Worm (Caenorhabditis elegans) whole organism, late embryonic: ENCODE measurements around the gene dylt-2.

Source experiments
- K02D7.2 ChIP-seq: sonication (generic microtip); optimal IDR thresholded peaks from 2 replicates; lab custom pipeline; 2017; ENCODE audit warnings: mild to moderate bottlenecking, missing genetic modification characterization, missing compliant biosample characterization
- K09A11.1 ChIP-seq: sonication (generic microtip); optimal IDR thresholded peaks from 2 replicates; lab custom pipeline; 2017; ENCODE audit warnings: antibody characterized with exemption, mild to moderate bottlenecking, missing genetic modification characterization, missing compliant biosample characterization; ENCODE audit not compliant: insufficient read depth
- T23F11.4 ChIP-seq: fragments of 200-800 bp; sonication (Bioruptor generic); optimal IDR thresholded peaks from 2 replicates; lab custom pipeline; 2018; ENCODE audit warnings: mild to moderate bottlenecking, missing genetic modification characterization, missing compliant biosample characterization
- Y22D7AL.16 ChIP-seq: sonication (generic microtip); optimal IDR thresholded peaks from 2 replicates; lab custom pipeline; 2016; ENCODE audit warnings: missing genetic modification characterization, missing compliant biosample characterization
- ama-1 ChIP-seq: fragments of 150-350 bp; optimal IDR thresholded peaks from 2 replicates; lab custom pipeline; 2014
- ceh-19 ChIP-seq: fragments of 200-800 bp; sonication (Bioruptor generic); optimal IDR thresholded peaks from 2 replicates; lab custom pipeline; 2018; ENCODE audit warnings: mild to moderate bottlenecking, missing genetic modification characterization, missing compliant biosample characterization
- ceh-22 ChIP-seq: sonication (generic microtip); optimal IDR thresholded peaks from 2 replicates; lab custom pipeline; 2017; ENCODE audit warnings: missing biosample characterization, missing genetic modification characterization
- ceh-24 ChIP-seq: sonication (generic microtip); optimal IDR thresholded peaks from 2 replicates; lab custom pipeline; 2016; ENCODE audit warnings: mild to moderate bottlenecking, missing genetic modification characterization, missing compliant biosample characterization
- ceh-30 ChIP-seq: fragments of 150-350 bp; optimal IDR thresholded peaks from 2 replicates; lab custom pipeline; 2014; ENCODE audit warnings: missing biosample characterization, missing genetic modification characterization
- ceh-34 ChIP-seq: sonication (generic microtip); optimal IDR thresholded peaks from 2 replicates; lab custom pipeline; 2016; ENCODE audit warnings: mild to moderate bottlenecking, missing genetic modification characterization, missing compliant biosample characterization
- ceh-6 ChIP-seq: fragments of 200-800 bp; sonication (Bioruptor generic); optimal IDR thresholded peaks from 2 replicates; lab custom pipeline; 2018; ENCODE audit warnings: mild to moderate bottlenecking, missing genetic modification characterization, missing compliant biosample characterization
- ceh-9 ChIP-seq: sonication (generic microtip); optimal IDR thresholded peaks from 2 replicates; lab custom pipeline; 2016; ENCODE audit warnings: mild to moderate bottlenecking, missing genetic modification characterization, inconsistent platforms, missing compliant biosample characterization
- che-1 ChIP-seq: sonication (generic microtip); optimal IDR thresholded peaks from 2 replicates; lab custom pipeline; 2016; ENCODE audit warnings: mild to moderate bottlenecking, missing genetic modification characterization, missing compliant biosample characterization
- dmd-4 ChIP-seq: sonication (generic microtip); optimal IDR thresholded peaks from 2 replicates; lab custom pipeline; 2016; ENCODE audit warnings: borderline replicate concordance, missing genetic modification characterization, missing compliant biosample characterization
- dve-1 ChIP-seq: sonication (generic microtip); optimal IDR thresholded peaks from 2 replicates; lab custom pipeline; 2017; ENCODE audit warnings: antibody characterized with exemption, mild to moderate bottlenecking, missing genetic modification characterization, missing compliant biosample characterization
- elt-2 ChIP-seq: sonication (generic microtip); optimal IDR thresholded peaks from 2 replicates; lab custom pipeline; 2016; ENCODE audit warnings: missing genetic modification reagents, missing genetic modification characterization, missing compliant biosample characterization
- ets-4 ChIP-seq: sonication (generic microtip); optimal IDR thresholded peaks from 2 replicates; lab custom pipeline; 2016; ENCODE audit warnings: missing genetic modification characterization, missing compliant biosample characterization
- fkh-10 ChIP-seq: fragments of 150-350 bp; optimal IDR thresholded peaks from 2 replicates; lab custom pipeline; 2014; ENCODE audit warnings: missing biosample characterization, missing genetic modification reagents, missing genetic modification characterization
- fkh-6 ChIP-seq: sonication (generic microtip); optimal IDR thresholded peaks from 2 replicates; lab custom pipeline; 2016; ENCODE audit warnings: missing genetic modification characterization, missing compliant biosample characterization
- gmeb-2 ChIP-seq: sonication (generic microtip); optimal IDR thresholded peaks from 2 replicates; lab custom pipeline; 2016; ENCODE audit warnings: missing genetic modification characterization, inconsistent platforms, missing compliant biosample characterization
- hlh-13 ChIP-seq: fragments of 200-800 bp; sonication (Bioruptor generic); optimal IDR thresholded peaks from 2 replicates; lab custom pipeline; 2018; ENCODE audit warnings: mild to moderate bottlenecking, missing genetic modification characterization, missing compliant biosample characterization
- hlh-15 ChIP-seq: sonication (generic microtip); optimal IDR thresholded peaks from 2 replicates; lab custom pipeline; 2016; ENCODE audit warnings: missing genetic modification characterization, missing compliant biosample characterization
- hlh-30 ChIP-seq: sonication (generic microtip); optimal IDR thresholded peaks from 2 replicates; lab custom pipeline; 2017; ENCODE audit warnings: antibody characterized with exemption, missing genetic modification characterization, missing compliant biosample characterization; ENCODE audit not compliant: insufficient read depth
- hlh-6 ChIP-seq: sonication (generic microtip); optimal IDR thresholded peaks from 2 replicates; lab custom pipeline; 2016; ENCODE audit warnings: missing genotype, missing genetic modification characterization, missing compliant biosample characterization
- hlh-8 ChIP-seq: sonication (generic microtip); optimal IDR thresholded peaks from 2 replicates; lab custom pipeline; 2016; ENCODE audit warnings: missing genotype, missing genetic modification characterization, missing compliant biosample characterization
- lin-11 ChIP-seq: fragments of 200-800 bp; sonication (Bioruptor generic); optimal IDR thresholded peaks from 2 replicates; lab custom pipeline; 2018; ENCODE audit warnings: mild to moderate bottlenecking, missing genetic modification characterization, missing compliant biosample characterization
- madf-2 ChIP-seq: sonication (generic microtip); optimal IDR thresholded peaks from 2 replicates; lab custom pipeline; 2017; ENCODE audit warnings: missing genetic modification characterization, missing compliant biosample characterization
- nhr-11 ChIP-seq: fragments of 150-350 bp; optimal IDR thresholded peaks from 2 replicates; lab custom pipeline; 2014; ENCODE audit warnings: missing biosample characterization, missing genetic modification characterization
- nhr-232 ChIP-seq: sonication (generic microtip); optimal IDR thresholded peaks from 2 replicates; lab custom pipeline; 2016; ENCODE audit warnings: missing genetic modification characterization, missing compliant biosample characterization
- pha-2 ChIP-seq: sonication (generic microtip); optimal IDR thresholded peaks from 2 replicates; lab custom pipeline; 2017; ENCODE audit warnings: mild to moderate bottlenecking, missing genetic modification characterization, missing compliant biosample characterization
- pqm-1 ChIP-seq: sonication (generic microtip); optimal IDR thresholded peaks from 2 replicates; lab custom pipeline; 2016; ENCODE audit warnings: missing genetic modification characterization, missing compliant biosample characterization
- rnt-1 ChIP-seq: sonication (generic microtip); optimal IDR thresholded peaks from 2 replicates; lab custom pipeline; 2016; ENCODE audit warnings: missing genetic modification characterization, missing compliant biosample characterization
- sdc-2 ChIP-seq: sonication (generic microtip); optimal IDR thresholded peaks from 2 replicates; lab custom pipeline; 2016; ENCODE audit warnings: missing genotype, missing genetic modification characterization, missing compliant biosample characterization
- sox-2 ChIP-seq: fragments of 200-800 bp; sonication (Bioruptor generic); IDR thresholded peaks from 2 replicates; pipeline ENCODE4 v1.3.6; 2022; ENCODE audit warnings: missing genetic modification reagents, missing genetic modification characterization, missing compliant biosample characterization
- syd-9 ChIP-seq: sonication (generic microtip); optimal IDR thresholded peaks from 2 replicates; lab custom pipeline; 2016; ENCODE audit warnings: mild to moderate bottlenecking, missing genetic modification characterization, moderate library complexity, missing compliant biosample characterization
- tbx-2 ChIP-seq: sonication (generic microtip); optimal IDR thresholded peaks from 2 replicates; lab custom pipeline; 2016; ENCODE audit warnings: missing genetic modification characterization, missing compliant biosample characterization
- tbx-7 ChIP-seq: sonication (generic microtip); optimal IDR thresholded peaks from 2 replicates; lab custom pipeline; 2016; ENCODE audit warnings: missing genotype, missing genetic modification characterization, missing compliant biosample characterization
- unc-42 ChIP-seq: sonication (generic microtip); optimal IDR thresholded peaks from 2 replicates; lab custom pipeline; 2016; ENCODE audit warnings: missing genotype, missing genetic modification characterization, missing compliant biosample characterization
- unc-86 ChIP-seq: sonication (generic microtip); optimal IDR thresholded peaks from 2 replicates; lab custom pipeline; 2016; ENCODE audit warnings: missing genetic modification characterization, missing compliant biosample characterization
- zip-5 ChIP-seq: sonication (generic microtip); optimal IDR thresholded peaks from 2 replicates; lab custom pipeline; 2016; ENCODE audit warnings: missing genetic modification characterization, missing compliant biosample characterization
- ztf-16 ChIP-seq: sonication (generic microtip); optimal IDR thresholded peaks from 2 replicates; lab custom pipeline; 2017; ENCODE audit warnings: missing genetic modification characterization, missing compliant biosample characterization

Gene dylt-2

DNA sequence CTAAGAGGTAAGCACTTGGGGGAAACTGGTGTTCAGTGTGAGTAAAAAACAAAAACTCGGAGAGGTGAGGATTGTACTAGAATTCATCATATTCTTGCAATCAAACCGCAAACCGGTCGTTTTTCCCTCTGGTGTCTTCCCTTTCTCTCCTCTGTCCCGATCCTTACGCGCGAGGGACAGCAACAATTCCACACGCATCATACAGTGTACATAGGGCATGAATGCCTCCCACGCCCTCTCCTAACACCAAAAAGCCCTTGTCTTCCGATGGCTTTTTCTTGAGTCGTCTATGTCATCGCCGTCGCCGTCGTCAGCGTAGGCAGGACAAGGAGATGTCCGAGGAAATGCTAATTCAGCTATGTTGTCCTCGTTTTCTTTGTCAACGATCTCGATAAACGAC lies 6.5 kb downstream of the dylt-2 start:
- TF ChIP-seq madf-2 (tag; lab: Kevin White, UChicago) = no peak
- no peak for TF ChIP-seq K02D7.2 (tag; lab: Kevin White, UChicago)

DNA sequence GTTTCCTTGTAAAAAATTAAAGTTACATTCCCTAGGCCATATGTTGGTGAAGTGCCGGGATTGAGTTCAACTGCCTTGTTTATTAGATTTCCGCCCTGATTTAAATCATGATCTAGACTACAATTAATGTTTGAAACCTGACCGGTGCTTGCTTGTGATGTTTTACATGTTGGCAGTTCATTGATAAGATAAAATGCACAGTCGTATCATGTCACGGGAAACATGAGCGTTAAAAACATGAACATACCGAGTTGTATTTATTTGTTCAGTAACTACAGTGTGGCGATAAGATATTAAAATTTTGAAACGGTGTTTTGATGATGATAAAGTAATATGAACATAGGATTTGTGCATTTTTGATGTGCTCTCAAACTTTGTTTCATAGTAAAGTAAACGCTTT lies 7.6 kb downstream of the dylt-2 start:
- no peak for TF ChIP-seq hlh-13 (GFP tag; lab: Kevin White, UChicago)
- TF ChIP-seq elt-2 = peak; percentile 87

DNA sequence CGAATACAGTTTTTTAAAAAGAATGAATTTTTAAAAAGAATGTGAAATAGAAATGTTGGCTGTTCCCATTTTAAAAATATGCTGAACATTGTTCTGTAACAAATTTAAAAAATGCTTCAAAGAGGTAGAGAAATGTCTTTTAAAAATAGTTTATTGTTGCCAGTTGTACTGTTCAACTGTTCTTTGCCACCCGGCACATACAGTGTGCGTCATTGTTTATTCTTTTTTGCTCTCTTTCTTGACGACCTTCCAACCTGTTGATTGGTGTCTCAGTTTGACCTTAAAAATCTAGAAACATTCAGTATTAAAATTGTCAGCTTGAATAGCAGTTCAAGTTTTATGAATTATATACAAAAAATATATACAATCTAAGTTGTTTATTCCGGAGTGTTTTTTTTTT lies 8.3 kb downstream of the dylt-2 start:
- TF ChIP-seq zip-5 (tag; lab: Kevin White, UChicago) (no peak), dmd-4 (tag; lab: Kevin White, UChicago) (no peak), hlh-15 (tag; lab: Kevin White, UChicago) (no peak)

DNA sequence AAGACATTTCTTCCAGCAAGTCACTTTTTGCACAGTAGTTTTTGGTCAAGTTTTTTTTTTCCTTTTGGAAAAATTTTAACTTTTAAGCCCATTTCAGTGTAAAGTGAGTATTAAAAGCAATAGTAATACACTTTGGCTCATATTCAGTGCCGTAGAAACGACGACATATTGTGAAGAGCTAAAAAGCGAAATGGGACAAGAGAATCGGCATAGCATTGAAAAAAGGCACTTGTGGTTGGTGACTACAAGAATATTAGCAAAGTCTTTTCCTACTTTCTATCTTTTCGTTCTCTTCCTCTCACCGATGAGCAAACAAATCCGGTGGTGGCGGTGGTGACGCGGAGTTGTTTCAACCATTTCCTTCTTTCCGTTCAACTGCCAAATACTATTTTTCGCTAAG lies 9.1 kb downstream of the dylt-2 start, which contains the start of gene acs-22:
Gene acs-22 (plus strand): TSS at position 301 of the 400 bp plus-strand sequence.
- TF ChIP-seq T23F11.4 (no peak), pqm-1 (tag; lab: Kevin White, UChicago) (no peak), nhr-11 (tag; lab: Kevin White, UChicago) (no peak)

DNA sequence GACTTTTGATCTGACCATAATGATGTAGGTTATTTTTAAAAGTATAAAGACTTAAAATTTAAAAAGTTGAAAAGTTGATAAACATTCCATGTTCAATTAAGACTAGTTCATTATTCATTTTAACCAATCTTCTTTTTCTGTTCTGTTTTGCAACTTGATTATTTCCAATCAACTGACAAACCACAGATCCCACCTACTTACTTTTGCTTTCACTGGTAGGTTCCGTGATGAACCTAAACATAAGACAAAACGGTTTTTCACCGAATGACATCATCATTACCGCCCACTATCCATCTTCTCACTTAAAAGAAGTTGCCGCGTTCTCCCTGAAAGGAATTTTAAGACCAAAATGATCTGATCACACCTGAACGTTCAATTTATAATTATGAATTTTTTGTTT lies 10.3 kb downstream of the dylt-2 start:
- TF ChIP-seq lin-11 (no peak), tbx-2 (tag; lab: Kevin White, UChicago) (no peak), ceh-22 (tag; lab: Kevin White, UChicago) (no peak), nhr-232 (tag; lab: Kevin White, UChicago) (no peak), tbx-7 (tag; lab: Kevin White, UChicago) (no peak), fkh-10 (GFP tag; lab: Kevin White, UChicago) (no peak), Y22D7AL.16 (tag; lab: Kevin White, UChicago) (no peak), che-1 (tag; lab: Kevin White, UChicago) (no peak), hlh-30 (tag; lab: Kevin White, UChicago) (no peak), ceh-9 (tag; lab: Kevin White, UChicago) (no peak), ceh-30 (no peak), gmeb-2 (no peak), dve-1 (no peak), sdc-2 (tag; lab: Kevin White, UChicago) (no peak), ama-1 (lab: Kevin White, UChicago) (no peak)

DNA sequence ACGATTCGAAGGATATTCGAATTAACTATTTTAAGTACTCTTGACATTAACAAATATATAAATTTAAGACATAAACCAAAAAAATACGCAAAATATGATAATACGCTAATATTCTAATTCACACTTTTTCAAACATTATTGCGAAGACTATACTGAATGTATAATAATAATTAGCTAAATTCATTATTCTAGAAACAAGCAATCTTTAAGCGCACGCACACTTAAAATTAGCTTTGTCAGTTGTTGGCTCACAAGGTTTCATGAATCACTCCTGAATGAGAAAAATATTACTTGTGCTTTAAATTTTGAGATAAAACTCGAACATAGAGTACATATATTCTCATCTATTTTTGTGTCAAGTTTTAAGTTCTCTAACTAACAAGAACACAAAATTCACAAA lies 13.1 kb downstream of the dylt-2 start:
- no peak for TF ChIP-seq hlh-8 (tag; lab: Kevin White, UChicago)
- TF ChIP-seq tbx-2 (tag; lab: Kevin White, UChicago) = no peak
- no peak for TF ChIP-seq lin-11
- TF ChIP-seq Y22D7AL.16 (tag; lab: Kevin White, UChicago) = no peak
- TF ChIP-seq ceh-19 (GFP tag; lab: Kevin White, UChicago) = no peak
- TF ChIP-seq ceh-22 (tag; lab: Kevin White, UChicago) = no peak
- no peak for TF ChIP-seq ceh-24 (tag; lab: Kevin White, UChicago)
- TF ChIP-seq fkh-6 = no peak
- TF ChIP-seq ztf-16 (tag; lab: Kevin White, UChicago) = no peak
- TF ChIP-seq K02D7.2 (tag; lab: Kevin White, UChicago) = no peak
- TF ChIP-seq, all 69 proteins: peak for 0

DNA sequence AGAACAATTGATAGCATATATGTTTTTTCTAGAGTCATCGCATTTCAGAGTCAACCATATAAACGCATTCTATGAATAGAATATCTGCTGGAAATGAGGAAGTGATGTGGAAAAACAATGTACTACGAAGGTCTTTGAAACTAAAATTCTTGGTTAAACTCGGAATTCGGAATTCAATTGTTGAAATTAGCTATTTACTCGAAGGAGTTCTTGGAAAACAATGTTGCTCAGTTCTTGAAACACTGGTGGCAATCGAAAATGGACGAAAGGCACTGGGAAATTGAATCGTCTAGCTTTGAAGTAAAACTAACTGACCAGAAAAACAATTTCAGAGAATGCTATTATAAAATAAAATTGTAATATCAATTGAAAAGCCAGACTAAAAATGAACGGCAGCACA lies 13.6 kb downstream of the dylt-2 start:
- TF ChIP-seq ceh-9 (tag; lab: Kevin White, UChicago) = no peak
- no peak for TF ChIP-seq dve-1
- no peak for TF ChIP-seq sox-2 (GFP tag; lab: Robert Waterston, UW)
- no peak for TF ChIP-seq fkh-10 (GFP tag; lab: Kevin White, UChicago)
- no peak for TF ChIP-seq K09A11.1 (tag; lab: Kevin White, UChicago)
- no peak for TF ChIP-seq K02D7.2 (tag; lab: Kevin White, UChicago)
- no peak for TF ChIP-seq ceh-6 (GFP tag; lab: Kevin White, UChicago)
- TF ChIP-seq pqm-1 (tag; lab: Kevin White, UChicago) = no peak
- no peak for TF ChIP-seq hlh-30 (tag; lab: Kevin White, UChicago)
- TF ChIP-seq syd-9 (tag; lab: Kevin White, UChicago) = no peak
- TF ChIP-seq ceh-34 = no peak
- no peak for TF ChIP-seq unc-86
- TF ChIP-seq gmeb-2 = no peak
- no peak for TF ChIP-seq pha-2 (tag; lab: Kevin White, UChicago)
- no peak for TF ChIP-seq ceh-30
- TF ChIP-seq ceh-24 (tag; lab: Kevin White, UChicago) = no peak
- no peak for TF ChIP-seq unc-42 (tag; lab: Kevin White, UChicago)
- TF ChIP-seq ets-4 (tag; lab: Kevin White, UChicago) = no peak
- TF ChIP-seq hlh-6 (tag; lab: Kevin White, UChicago) = no peak
- no peak for TF ChIP-seq rnt-1 (tag; lab: Kevin White, UChicago)
- TF ChIP-seq, all 69 proteins: peak for 0
